Fruit fly (Drosophila melanogaster) whole organism, embryonic: ENCODE measurements around the gene CG17127.

ENCODE experiments used
- Pdp1 ChIP-seq, 2 experiments: fragments of 200-800 bp; sonication (Bioruptor generic); optimal IDR thresholded peaks; 3 replicates each; lab custom pipeline; 2016; ENCODE audit warnings: missing biosample characterization in 2 of 2, missing genetic modification characterization in 2 of 2, mild to moderate bottlenecking in 1 of 2, moderate library complexity in 1 of 2
- dan ChIP-seq: fragments of 200-800 bp; sonication (Bioruptor generic); IDR thresholded peaks from 2 replicates; pipeline ENCODE4 v1.3.6; 2022; ENCODE audit warnings: missing biosample characterization, missing genetic modification characterization
- usp ChIP-seq: fragments of >200 bp; optimal IDR thresholded peaks from 2 replicates; lab custom pipeline; 2017; ENCODE audit warnings: missing biosample characterization, missing genetic modification characterization

DNA sequence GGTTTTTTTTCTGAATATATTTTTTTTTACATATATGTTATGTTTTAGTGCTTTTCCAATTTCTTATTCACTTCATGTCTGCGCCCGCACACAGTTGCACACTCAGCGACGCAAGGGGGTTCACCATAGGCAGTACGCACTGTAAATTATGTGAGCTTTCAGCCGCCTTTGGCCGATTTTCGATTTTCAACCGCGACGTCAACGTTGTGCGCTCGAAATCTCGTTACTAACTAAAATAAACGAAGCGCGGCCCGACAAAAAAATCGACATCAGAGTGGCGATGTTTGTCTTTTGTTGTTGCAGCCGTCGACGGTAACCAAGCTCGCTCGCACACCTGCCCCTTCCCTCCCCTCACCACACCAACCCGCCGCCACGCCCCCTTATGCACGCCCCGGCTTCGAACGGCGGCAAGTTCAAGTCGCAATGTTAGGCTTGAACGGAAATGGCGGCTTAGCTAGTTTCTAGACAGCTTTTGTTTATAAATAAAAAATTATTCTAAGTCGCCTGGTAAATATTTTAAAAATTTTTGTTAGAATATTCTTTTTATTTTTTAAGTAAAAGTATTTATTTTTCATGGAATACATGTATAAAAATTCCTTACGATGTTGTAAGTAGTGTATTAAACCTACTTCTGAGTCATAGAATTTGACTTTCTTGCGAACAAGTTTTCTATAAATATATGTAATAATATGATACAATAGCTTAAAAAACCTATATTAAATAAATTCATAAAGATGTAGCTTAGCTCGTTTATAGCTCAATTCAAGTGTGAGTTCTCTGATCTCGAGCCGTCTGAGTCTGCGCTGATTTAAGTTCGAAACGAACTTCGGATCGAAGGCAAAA is 30.4 kb downstream of the CG17127 start, which contains the start of gene CG31869:
- TF ChIP-seq Pdp1 (GFP tag; optimal IDR thresholded peaks at IDR 0.05; lab: Kevin White, UChicago) (no peak), usp (no peak), dan (GFP tag; lab: Robert Waterston, UW) (no peak)
